Worm (Caenorhabditis elegans): ENCODE measurements around the gene C02H6.1.

Gene C02H6.1

ce11 chrV:7403501-7403900 is 13.8 kb upstream of the C02H6.1 start:
- TF ChIP-seq unc-39 (tag; optimal IDR thresholded peaks at IDR 0.05), result no peak
- no peak for TF ChIP-seq flh-1 (GFP tag; optimal IDR thresholded peaks at IDR 0.05)

DNA sequence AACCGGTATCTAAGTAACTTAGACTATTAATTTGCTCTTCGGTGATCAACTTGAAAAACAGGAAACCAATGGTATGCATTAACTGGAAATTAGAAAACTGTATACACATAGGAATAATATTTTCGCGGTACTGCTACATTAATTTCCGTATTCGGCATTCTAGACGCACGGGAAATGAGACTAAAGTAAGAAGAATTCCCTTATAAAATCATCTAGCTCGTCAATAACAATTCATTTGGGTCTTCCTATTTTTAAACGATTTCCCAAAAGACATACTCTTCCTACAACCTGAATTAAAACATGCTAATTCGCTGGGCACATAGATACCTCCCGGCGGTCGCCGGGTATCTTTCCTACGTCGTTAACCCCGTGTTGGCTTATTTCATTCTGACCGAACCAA is 12.7 kb upstream of the C02H6.1 start, which contains the start of gene srj-13:
TSS of gene srj-13 (plus strand) at position 301 of the 400 bp plus-strand sequence.
- TF ChIP-seq lin-13 (tag; optimal IDR thresholded peaks at IDR 0.05) (no peak), snpc-4 (tag; optimal IDR thresholded peaks at IDR 0.05) (no peak), nhr-237 (tag; optimal IDR thresholded peaks at IDR 0.05) (no peak), lsy-2 (tag; optimal IDR thresholded peaks at IDR 0.05) (no peak), sem-2 (GFP tag; optimal IDR thresholded peaks at IDR 0.05) (no peak), zip-8 (tag; optimal IDR thresholded peaks at IDR 0.05) (no peak), nhr-28 (tag; optimal IDR thresholded peaks at IDR 0.05) (no peak), ceh-83 (GFP tag; optimal IDR thresholded peaks at IDR 0.05) (no peak), tbx-8 (GFP tag; optimal IDR thresholded peaks at IDR 0.05) (no peak), mep-1 (tag; optimal IDR thresholded peaks at IDR 0.05) (no peak), ceh-39 (tag; optimal IDR thresholded peaks at IDR 0.05) (no peak), ces-1 (GFP tag; optimal IDR thresholded peaks at IDR 0.05) (no peak), blmp-1 (tag; optimal IDR thresholded peaks at IDR 0.05) (no peak), unc-120 (tag; optimal IDR thresholded peaks at IDR 0.05; ENCODE audit: poor library complexity, severe bottlenecking) (no peak), hlh-1 (tag; optimal IDR thresholded peaks at IDR 0.05) (no peak), flh-1 (GFP tag; optimal IDR thresholded peaks at IDR 0.05) (no peak), sptf-1 (tag; optimal IDR thresholded peaks at IDR 0.05) (no peak), unc-39 (tag; optimal IDR thresholded peaks at IDR 0.05) (no peak), elt-3 (tag; optimal IDR thresholded peaks at IDR 0.05) (no peak), bed-3 (GFP tag; optimal IDR thresholded peaks at IDR 0.05) (no peak)

DNA sequence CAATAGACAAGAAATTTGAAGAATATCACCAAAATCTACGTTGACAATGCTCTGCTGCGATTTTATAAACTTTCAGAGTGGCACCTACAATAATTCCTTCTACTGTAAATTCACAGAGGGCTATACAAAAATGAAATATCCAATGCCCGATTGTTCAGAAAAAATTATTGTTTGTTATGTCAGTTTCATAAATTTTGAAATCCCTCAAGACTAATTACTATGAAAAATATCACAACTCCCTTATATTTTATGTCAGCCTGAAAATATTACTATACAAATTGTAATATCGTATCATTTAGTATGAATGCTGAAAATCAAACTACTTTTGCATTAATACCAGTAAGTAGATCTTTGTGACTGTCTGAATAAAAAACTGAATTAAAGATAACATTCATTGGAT is 10.9 kb upstream of the C02H6.1 start, which contains the start of gene srx-60:
TSS of gene srx-60 (plus strand) at position 301 of the 400 bp plus-strand sequence.
- TF ChIP-seq flh-1 (GFP tag; optimal IDR thresholded peaks at IDR 0.05) (no peak), ceh-43 (GFP tag; optimal IDR thresholded peaks at IDR 0.05) (no peak), zip-8 (tag; optimal IDR thresholded peaks at IDR 0.05) (no peak), mab-5 (tag; optimal IDR thresholded peaks at IDR 0.05) (no peak), unc-120 (tag; optimal IDR thresholded peaks at IDR 0.05; ENCODE audit: poor library complexity, severe bottlenecking) (no peak), nhr-12 (tag; optimal IDR thresholded peaks at IDR 0.05) (no peak), ceh-39 (tag; optimal IDR thresholded peaks at IDR 0.05) (no peak)

ce11 chrV:7400095-7400494 is 10.4 kb upstream of the C02H6.1 start, which contains the start of gene cnc-9:
Gene cnc-9, minus strand, starts transcription at chrV:7400195.
- TF ChIP-seq mep-1 (tag; optimal IDR thresholded peaks at IDR 0.05) (no peak), lsy-2 (tag; optimal IDR thresholded peaks at IDR 0.05) (no peak)

DNA sequence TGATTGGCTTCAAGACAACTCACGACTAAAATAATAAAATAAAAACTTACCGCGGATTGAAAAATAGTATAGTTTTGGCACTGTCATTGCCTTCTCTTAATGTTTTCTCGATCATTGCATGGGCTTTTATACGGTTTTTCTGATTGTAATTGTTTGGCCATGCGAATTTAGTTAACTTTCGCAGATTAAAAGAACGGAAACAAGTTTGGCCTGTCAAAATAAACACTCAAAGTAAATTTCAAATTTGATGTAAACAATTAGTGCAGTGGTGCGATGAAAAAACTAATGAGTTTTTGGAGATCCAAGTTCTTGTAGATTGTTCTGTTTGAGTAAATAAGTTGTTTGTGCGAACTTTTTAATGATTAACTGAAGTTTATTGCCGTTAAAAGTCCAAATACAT is 9.5 kb upstream of the C02H6.1 start, which contains the start of gene gst-41:
TSS of gene gst-41 (minus strand) at position 101 of the 400 bp plus-strand sequence.
- TF ChIP-seq lin-32 (GFP tag; optimal IDR thresholded peaks at IDR 0.05) (no peak), M03D4.4 (tag; optimal IDR thresholded peaks at IDR 0.05) (no peak), snpc-4 (tag; optimal IDR thresholded peaks at IDR 0.05) (no peak)

- TF ChIP-seq sptf-1 (tag; optimal IDR thresholded peaks at IDR 0.05) (no peak), zip-8 (tag; optimal IDR thresholded peaks at IDR 0.05) (peak; percentile 33)
These were observed 5.7 kb upstream of the C02H6.1 start, which contains the start of gene srx-9 for ce11 chrV:7395359-7395758. Gene srx-9, minus strand, starts transcription at chrV:7395459.

- TF ChIP-seq nhr-2 (tag; optimal IDR thresholded peaks at IDR 0.05), result no peak
- TF ChIP-seq lsy-2 (tag; optimal IDR thresholded peaks at IDR 0.05), result no peak
- no peak for TF ChIP-seq unc-39 (tag; optimal IDR thresholded peaks at IDR 0.05)
- TF ChIP-seq sptf-1 (tag; optimal IDR thresholded peaks at IDR 0.05), result no peak
- TF ChIP-seq drap-1 (GFP tag; optimal IDR thresholded peaks at IDR 0.05), result no peak
- TF ChIP-seq pha-4 (tag; optimal IDR thresholded peaks at IDR 0.05), result no peak
- TF ChIP-seq blmp-1 (tag; optimal IDR thresholded peaks at IDR 0.05), result no peak
- no peak for TF ChIP-seq lin-32 (GFP tag; optimal IDR thresholded peaks at IDR 0.05)
- TF ChIP-seq elt-3 (tag; optimal IDR thresholded peaks at IDR 0.05), result no peak
These were observed 2.3 kb upstream of the C02H6.1 start, which contains the start of gene fbxa-105 for ce11 chrV:7391933-7392332. Gene fbxa-105, minus strand, starts transcription at chrV:7392029.
